Worm (Caenorhabditis elegans) whole organism, L1 larva: ENCODE results near the gene F21H7.12.

ENCODE experiments used
- ces-1 ChIP-seq: fragments of 150-350 bp; optimal IDR thresholded peaks from 2 replicates; lab custom pipeline; 2014; ENCODE audit warnings: missing biosample characterization, missing genetic modification reagents, missing genetic modification characterization
- lir-3 ChIP-seq: sonication (generic microtip); optimal IDR thresholded peaks from 2 replicates; lab custom pipeline; 2016; ENCODE audit warnings: mild to moderate bottlenecking, missing genetic modification characterization, moderate library complexity, missing compliant biosample characterization; ENCODE audit not compliant: poor library complexity
- mef-2 ChIP-seq: fragments of 150-350 bp; optimal IDR thresholded peaks from 2 replicates; lab custom pipeline; 2014; ENCODE audit warnings: missing biosample characterization, missing genetic modification characterization
- nhr-237 ChIP-seq: fragments of 150-350 bp; optimal IDR thresholded peaks from 2 replicates; lab custom pipeline; 2014; ENCODE audit warnings: missing biosample characterization, missing genetic modification characterization
- nhr-28 ChIP-seq: fragments of 150-350 bp; optimal IDR thresholded peaks from 2 replicates; lab custom pipeline; 2014; ENCODE audit warnings: missing biosample characterization, missing genetic modification characterization
- nhr-90 ChIP-seq: sonication (generic microtip); optimal IDR thresholded peaks from 2 replicates; lab custom pipeline; 2016; ENCODE audit warnings: mild to moderate bottlenecking, missing genetic modification characterization, missing compliant biosample characterization; ENCODE audit not compliant: poor library complexity
- rnt-1 ChIP-seq: sonication (generic microtip); optimal IDR thresholded peaks from 2 replicates; lab custom pipeline; 2016; ENCODE audit warnings: mild to moderate bottlenecking, missing genetic modification characterization, moderate library complexity, missing compliant biosample characterization

ce11 chrV:16210257-16211002 is 19.5 kb upstream of the F21H7.12 start, which contains the start of gene F11A5.16:
- TF ChIP-seq nhr-90 (tag; lab: Kevin White, UChicago) (no peak), lir-3 (no peak), rnt-1 (no peak), nhr-28 (no peak), ces-1 (GFP tag; lab: Kevin White, UChicago) (no peak), nhr-237 (tag; lab: Kevin White, UChicago) (no peak), mef-2 (no peak)
